Fruit fly (Drosophila melanogaster) S2 (cell line): ENCODE results near the gene CG12783.

Source experiments
- CG8478 ChIP-seq: fragments of >200 bp; optimal IDR thresholded peaks from 2 replicates; lab custom pipeline; 2018
- CTCF ChIP-seq, 2 experiments: fragments of >200 bp; optimal IDR thresholded peaks; 2 replicates each; lab custom pipeline; 2018

DNA sequence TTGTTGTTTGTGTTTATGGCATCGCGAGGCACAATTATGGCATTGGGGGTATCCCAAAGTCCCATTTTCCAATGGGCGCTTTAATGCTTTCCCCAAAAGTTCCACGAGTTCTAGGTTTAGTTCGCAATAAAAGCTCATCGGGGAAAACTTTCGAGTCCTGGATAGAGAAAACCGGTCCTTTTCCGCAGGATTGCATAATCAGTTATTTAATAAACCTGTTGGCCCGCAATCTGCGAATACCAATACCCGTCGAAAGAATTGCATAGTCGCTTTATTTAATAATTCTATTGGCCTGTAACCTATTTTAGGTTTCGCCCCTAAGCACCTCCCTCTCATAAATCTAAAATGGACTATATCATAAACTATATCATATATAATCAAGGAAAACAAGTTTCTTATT is 7.3 kb downstream of the CG12783 start:
- TF ChIP-seq CTCF (optimal IDR thresholded peaks at IDR 0.05; lab: Kevin White, UChicago), result no peak
- no peak for TF ChIP-seq CG8478 (lab: Kevin White, UChicago)
